Fruit fly (Drosophila melanogaster) whole organism, embryonic: ENCODE results near the gene CG8289.
A peak's percentile ranks its signal among the peaks of the same experiment; 100 is the strongest.

ENCODE experiments used
- Bgb ChIP-seq: fragments of 200-800 bp; sonication (Bioruptor generic); IDR thresholded peaks from 2 replicates; pipeline ENCODE4 v1.3.6; 2022; ENCODE audit warnings: missing biosample characterization, missing genetic modification characterization; ENCODE audit not compliant: partially characterized antibody
- BtbVII ChIP-seq: fragments of 200-800 bp; sonication (Bioruptor generic); optimal IDR thresholded peaks from 3 replicates; lab custom pipeline; 2017; ENCODE audit warnings: missing biosample characterization, mild to moderate bottlenecking, missing genetic modification characterization
- CG10147 ChIP-seq: fragments of 200-800 bp; sonication (Bioruptor generic); optimal IDR thresholded peaks from 2 replicates; lab custom pipeline; 2019; ENCODE audit warnings: missing biosample characterization, mild to moderate bottlenecking, missing genetic modification characterization, moderate library complexity
- CG10267 ChIP-seq: fragments of 200-800 bp; sonication (Bioruptor generic); optimal IDR thresholded peaks from 2 replicates; lab custom pipeline; 2018; ENCODE audit warnings: missing biosample characterization, mild to moderate bottlenecking, missing genetic modification characterization, moderate library complexity
- CG10274 ChIP-seq: fragments of 200-800 bp; sonication (Bioruptor generic); optimal IDR thresholded peaks from 3 replicates; lab custom pipeline; 2017; ENCODE audit warnings: missing biosample characterization, mild to moderate bottlenecking, missing genetic modification characterization
- CG10462 ChIP-seq: fragments of 200-800 bp; sonication (Bioruptor generic); optimal IDR thresholded peaks from 2 replicates; lab custom pipeline; 2016; ENCODE audit warnings: missing biosample characterization, missing genetic modification characterization
- CG11093 ChIP-seq: fragments of 200-800 bp; sonication (Bioruptor generic); IDR thresholded peaks from 3 replicates; pipeline ENCODE4 v1.3.6; 2022; ENCODE audit warnings: missing biosample characterization, missing genetic modification characterization
- CG11504 ChIP-seq: fragments of 200-800 bp; sonication (Bioruptor generic); optimal IDR thresholded peaks from 3 replicates; lab custom pipeline; 2019; ENCODE audit warnings: missing biosample characterization, mild to moderate bottlenecking, missing genetic modification characterization, moderate library complexity
- CG12299 ChIP-seq: fragments of 200-800 bp; sonication (Bioruptor generic); optimal IDR thresholded peaks from 2 replicates; lab custom pipeline; 2018; ENCODE audit warnings: missing biosample characterization, mild to moderate bottlenecking, missing genetic modification characterization
- CG1233 ChIP-seq: fragments of 200-800 bp; sonication (Bioruptor generic); optimal IDR thresholded peaks from 4 replicates; lab custom pipeline; 2018; ENCODE audit warnings: missing biosample characterization, mild to moderate bottlenecking, missing genetic modification characterization
- CG12391 ChIP-seq: fragments of 200-800 bp; sonication (Bioruptor generic); optimal IDR thresholded peaks from 3 replicates; lab custom pipeline; 2018; ENCODE audit warnings: missing biosample characterization, mild to moderate bottlenecking, missing genetic modification characterization, moderate library complexity
- CG13775 ChIP-seq: fragments of 200-800 bp; sonication (Bioruptor generic); optimal IDR thresholded peaks from 3 replicates; lab custom pipeline; 2017; ENCODE audit warnings: missing biosample characterization, mild to moderate bottlenecking, missing genetic modification characterization
- CG1602 ChIP-seq: fragments of 200-800 bp; sonication (Bioruptor generic); optimal IDR thresholded peaks from 3 replicates; lab custom pipeline; 2016; ENCODE audit warnings: missing biosample characterization, missing genetic modification characterization
- CG16813 ChIP-seq: fragments of 200-800 bp; sonication (Bioruptor generic); IDR thresholded peaks from 3 replicates; pipeline ENCODE4 v1.3.6; 2022; ENCODE audit warnings: missing biosample characterization, missing genetic modification characterization; ENCODE audit not compliant: partially characterized antibody
- CG17912 ChIP-seq: fragments of 200-800 bp; sonication (Bioruptor generic); optimal IDR thresholded peaks from 2 replicates; lab custom pipeline; 2018; ENCODE audit warnings: missing biosample characterization, mild to moderate bottlenecking, missing genetic modification characterization
- CG18011 ChIP-seq: fragments of 200-800 bp; sonication (Bioruptor generic); optimal IDR thresholded peaks from 2 replicates; lab custom pipeline; 2017; ENCODE audit warnings: missing biosample characterization, missing genetic modification characterization, mild to moderate bottlenecking, moderate library complexity, missing genotype
- CG33213 ChIP-seq: fragments of 200-800 bp; sonication (Bioruptor generic); optimal IDR thresholded peaks from 3 replicates; lab custom pipeline; 2016; ENCODE audit warnings: missing biosample characterization, missing genetic modification characterization
- CG4360 ChIP-seq: fragments of 200-800 bp; sonication (Bioruptor generic); IDR thresholded peaks from 2 replicates; pipeline ENCODE4 v1.3.6; 2022; ENCODE audit warnings: missing biosample characterization, missing genetic modification characterization
- CG4854 ChIP-seq: fragments of 200-800 bp; sonication (Bioruptor generic); optimal IDR thresholded peaks from 2 replicates; lab custom pipeline; 2016; ENCODE audit warnings: missing biosample characterization, missing genetic modification characterization, inconsistent platforms
- CG6791 ChIP-seq: fragments of 200-800 bp; sonication (Bioruptor generic); IDR thresholded peaks from 3 replicates; pipeline ENCODE4 v1.3.6; 2022; ENCODE audit warnings: missing biosample characterization, missing genetic modification characterization; ENCODE audit not compliant: partially characterized antibody
- CG7556 ChIP-seq: fragments of 200-800 bp; sonication (Bioruptor generic); optimal IDR thresholded peaks from 2 replicates; lab custom pipeline; 2017; ENCODE audit warnings: missing biosample characterization, mild to moderate bottlenecking, missing genetic modification characterization
- CG7928 ChIP-seq: fragments of 200-800 bp; sonication (Bioruptor generic); optimal IDR thresholded peaks from 2 replicates; lab custom pipeline; 2017; ENCODE audit warnings: missing biosample characterization, mild to moderate bottlenecking, missing genetic modification characterization
- CG7963 ChIP-seq: fragments of 200-800 bp; sonication (Bioruptor generic); IDR thresholded peaks from 3 replicates; pipeline ENCODE4 v1.3.6; 2022; ENCODE audit warnings: missing biosample characterization, missing genetic modification characterization; ENCODE audit not compliant: partially characterized antibody
- CG7987 ChIP-seq: fragments of 200-800 bp; sonication (Bioruptor generic); optimal IDR thresholded peaks from 2 replicates; lab custom pipeline; 2018; ENCODE audit warnings: missing biosample characterization, mild to moderate bottlenecking, missing genetic modification characterization, moderate library complexity
- CG9437 ChIP-seq: fragments of 200-800 bp; sonication (Bioruptor generic); optimal IDR thresholded peaks from 2 replicates; lab custom pipeline; 2018; ENCODE audit warnings: missing biosample characterization, mild to moderate bottlenecking, missing genetic modification characterization
- CG9817 ChIP-seq: fragments of 200-800 bp; sonication (Bioruptor generic); optimal IDR thresholded peaks from 2 replicates; lab custom pipeline; 2018; ENCODE audit warnings: missing biosample characterization, mild to moderate bottlenecking, missing genetic modification characterization, moderate library complexity
- Dbx ChIP-seq: fragments of 200-800 bp; sonication (Bioruptor generic); IDR thresholded peaks from 3 replicates; pipeline ENCODE4 v1.3.6; 2022; ENCODE audit warnings: missing biosample characterization, missing genetic modification characterization
- Dip3 ChIP-seq: fragments of 200-800 bp; sonication (Bioruptor generic); optimal IDR thresholded peaks from 3 replicates; lab custom pipeline; 2016; ENCODE audit warnings: missing biosample characterization, missing genetic modification characterization
- Hmr ChIP-seq: fragments of 200-800 bp; sonication (Bioruptor generic); optimal IDR thresholded peaks from 3 replicates; lab custom pipeline; 2017; ENCODE audit warnings: mild to moderate bottlenecking, missing biosample characterization, missing genetic modification reagents, missing genetic modification characterization
- Hr39 ChIP-seq: fragments of >200 bp; optimal IDR thresholded peaks from 2 replicates; lab custom pipeline; 2017
- MESR4 ChIP-seq: fragments of 200-800 bp; sonication (Bioruptor generic); optimal IDR thresholded peaks from 2 replicates; lab custom pipeline; 2018; ENCODE audit warnings: missing biosample characterization, mild to moderate bottlenecking, missing genetic modification characterization, moderate library complexity
- Max ChIP-seq: fragments of 200-800 bp; sonication (Bioruptor generic); optimal IDR thresholded peaks from 2 replicates; lab custom pipeline; 2016; ENCODE audit warnings: missing biosample characterization, mild to moderate bottlenecking, missing genetic modification characterization
- YL-1 ChIP-seq: fragments of 200-800 bp; sonication (Bioruptor generic); optimal IDR thresholded peaks from 3 replicates; lab custom pipeline; 2017; ENCODE audit warnings: missing biosample characterization, mild to moderate bottlenecking, missing genetic modification characterization
- ase ChIP-seq: fragments of 200-800 bp; sonication (Bioruptor generic); IDR thresholded peaks from 3 replicates; pipeline ENCODE4 v1.3.6; 2022; ENCODE audit warnings: missing biosample characterization, missing genetic modification characterization
- bigmax ChIP-seq: fragments of 200-800 bp; sonication (Bioruptor generic); optimal IDR thresholded peaks from 2 replicates; lab custom pipeline; 2018; ENCODE audit warnings: missing biosample characterization, mild to moderate bottlenecking, missing genetic modification characterization
- cwo ChIP-seq: fragments of 200-800 bp; sonication (Bioruptor generic); optimal IDR thresholded peaks from 3 replicates; lab custom pipeline; 2017; ENCODE audit warnings: missing biosample characterization, missing genetic modification characterization, mild to moderate bottlenecking, moderate library complexity, missing genetic modification reagents
- dpn ChIP-seq, 2 experiments: fragments of 200-800 bp; sonication (Bioruptor generic); optimal IDR thresholded peaks; 3 replicates each; lab custom pipeline; 2016; ENCODE audit warnings: missing biosample characterization in 2 of 2, missing genetic modification characterization in 2 of 2
- inv ChIP-seq: fragments of 200-800 bp; sonication (Bioruptor generic); IDR thresholded peaks from 2 replicates; pipeline ENCODE4 v1.3.6; 2022; ENCODE audit warnings: missing biosample characterization, missing genetic modification characterization; ENCODE audit not compliant: partially characterized antibody
- kni ChIP-seq: fragments of 200-800 bp; sonication (Bioruptor generic); optimal IDR thresholded peaks from 3 replicates; lab custom pipeline; 2017; ENCODE audit warnings: mild to moderate bottlenecking, missing biosample characterization, missing genetic modification reagents, missing genetic modification characterization
- luna ChIP-seq: fragments of 200-800 bp; sonication (Bioruptor generic); optimal IDR thresholded peaks from 2 replicates; lab custom pipeline; 2016; ENCODE audit warnings: missing biosample characterization, missing genetic modification characterization
- nerfin-2 ChIP-seq: fragments of 200-800 bp; sonication (Bioruptor generic); IDR thresholded peaks from 2 replicates; pipeline ENCODE4 v1.3.6; 2022; ENCODE audit warnings: missing biosample characterization, missing genetic modification characterization; ENCODE audit not compliant: partially characterized antibody
- otp ChIP-seq: fragments of 200-800 bp; sonication (Bioruptor generic); IDR thresholded peaks from 3 replicates; pipeline ENCODE4, ENCODE4 v1.3.6; 2022; ENCODE audit warnings: missing biosample characterization, missing genetic modification characterization
- prd ChIP-seq, 3 experiments: fragments of >200 bp in 2 of 3; fragments of 200-800 bp in 1 of 3; sonication (Bioruptor generic) in 1 of 3; optimal IDR thresholded peaks in 2 of 3; IDR thresholded peaks in 1 of 3; 2 replicates in 2 of 3; 3 replicates in 1 of 3; pipeline versions ENCODE4 v1.3.6 to Lab custom; 2017 to 2022; ENCODE audit warnings: missing biosample characterization in 1 of 3, missing genetic modification characterization in 1 of 3
- schlank ChIP-seq: fragments of 200-800 bp; sonication (Bioruptor generic); optimal IDR thresholded peaks from 2 replicates; lab custom pipeline; 2018; ENCODE audit warnings: missing biosample characterization, mild to moderate bottlenecking, missing genetic modification characterization
- tin ChIP-seq: fragments of 200-800 bp; sonication (Bioruptor generic); optimal IDR thresholded peaks from 3 replicates; lab custom pipeline; 2016; ENCODE audit warnings: missing biosample characterization, missing genetic modification characterization
- tll ChIP-seq, 2 experiments: fragments of 200-800 bp in 1 of 2; fragments of >200 bp in 1 of 2; sonication (Bioruptor generic) in 1 of 2; optimal IDR thresholded peaks; 2 replicates each; lab custom pipeline; 2017 to 2019; ENCODE audit warnings: missing biosample characterization in 2 of 2, missing genetic modification characterization in 2 of 2, mild to moderate bottlenecking in 1 of 2, moderate library complexity in 1 of 2
- tna ChIP-seq: fragments of 200-800 bp; sonication (Bioruptor generic); IDR thresholded peaks from 2 replicates; pipeline ENCODE4 v1.3.6; 2022; ENCODE audit warnings: missing biosample characterization, missing genetic modification characterization; ENCODE audit not compliant: partially characterized antibody
- unpg ChIP-seq: fragments of 200-800 bp; sonication (Bioruptor generic); optimal IDR thresholded peaks from 3 replicates; lab custom pipeline; 2018; ENCODE audit warnings: missing biosample characterization, mild to moderate bottlenecking, missing genetic modification characterization, moderate library complexity
- vnd ChIP-seq: fragments of 200-800 bp; sonication (Bioruptor generic); IDR thresholded peaks from 3 replicates; pipeline ENCODE4 v1.3.6; 2022; ENCODE audit warnings: missing biosample characterization, missing genetic modification characterization; ENCODE audit not compliant: partially characterized antibody

The CG8289 gene

DNA sequence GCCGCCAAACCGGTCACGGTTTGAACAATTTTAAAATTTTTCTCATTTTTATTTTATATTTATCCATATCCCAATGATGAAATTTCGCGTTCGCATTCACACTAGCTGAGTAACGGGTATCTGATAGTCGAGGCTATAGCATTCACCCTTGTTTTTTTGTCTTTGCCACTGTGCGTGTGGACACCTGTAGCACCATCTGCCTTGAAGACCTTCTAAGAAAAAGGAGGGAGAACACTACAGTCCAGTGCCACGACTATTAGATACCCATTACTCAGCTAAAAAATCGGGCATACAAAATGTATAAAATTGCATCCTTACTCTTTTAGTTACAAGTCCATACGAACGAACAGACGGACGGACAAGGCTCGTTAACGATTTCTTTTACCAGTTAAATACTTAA, 13.7 kb downstream of the CG8289 start (continued):
- TF ChIP-seq vnd (GFP tag; lab: Robert Waterston, UW) (0 out of 3 replicates have a peak, but pooled peaks have one; percentile 22), CG33213 (GFP tag; lab: Kevin White, UChicago) (no peak), CG18011 (GFP tag; lab: Kevin White, UChicago) (no peak), CG11093 (GFP tag; lab: Robert Waterston, UW) (no peak), CG10147 (GFP tag; lab: Kevin White, UChicago) (no peak), unpg (no peak), Dbx (GFP tag; lab: Robert Waterston, UW) (no peak), CG1233 (GFP tag; lab: Kevin White, UChicago) (no peak), CG10267 (tag; lab: Kevin White, UChicago) (no peak), Dip3 (no peak), tin (no peak), CG7556 (no peak), CG10462 (no peak), dpn (GFP tag; optimal IDR thresholded peaks at IDR 0.05; lab: Kevin White, UChicago) (no peak), CG4854 (GFP tag; lab: Kevin White, UChicago) (no peak), schlank (tag; lab: Kevin White, UChicago) (no peak), tna (GFP tag; lab: Robert Waterston, UW) (peak; percentile 29; the same call in 1 of the 2 replicates), Bgb (GFP tag; lab: Robert Waterston, UW) (0 out of 2 replicates have a peak, but pooled peaks have one; percentile 7), CG6791 (peak; percentile 49; the same call in 1 of the 3 replicates), otp (GFP tag; lab: Robert Waterston, UW) (no peak), CG7987 (no peak), CG11504 (tag; lab: Kevin White, UChicago) (no peak), CG16813 (GFP tag; lab: Robert Waterston, UW) (peak; percentile 51), YL-1 (GFP tag; lab: Kevin White, UChicago) (no peak), cwo (GFP tag; lab: Kevin White, UChicago) (no peak), CG1602 (no peak), ase (GFP tag; lab: Robert Waterston, UW) (no peak), CG12299 (tag; lab: Kevin White, UChicago) (no peak), MESR4 (GFP tag; lab: Kevin White, UChicago) (no peak), bigmax (no peak), BtbVII (no peak), CG10274 (GFP tag; lab: Kevin White, UChicago) (no peak), inv (GFP tag; lab: Robert Waterston, UW) (no peak), CG12391 (tag; lab: Kevin White, UChicago) (no peak), prd (optimal IDR thresholded peaks at IDR 0.05; lab: Kevin White, UChicago) (no peak), prd (GFP tag; IDR thresholded peaks at IDR 0.05; lab: Robert Waterston, UW) (no peak), CG4360 (GFP tag; lab: Robert Waterston, UW) (no peak), nerfin-2 (GFP tag; lab: Robert Waterston, UW) (peak; percentile 48; the same call in 1 of the 2 replicates), Max (GFP tag; lab: Kevin White, UChicago) (no peak), CG9437 (GFP tag; lab: Kevin White, UChicago) (no peak), CG9817 (no peak), luna (GFP tag; lab: Kevin White, UChicago) (no peak), CG13775 (GFP tag; lab: Kevin White, UChicago) (no peak), tll (GFP tag; optimal IDR thresholded peaks at IDR 0.05; lab: Kevin White, UChicago) (no peak), CG7928 (GFP tag; lab: Kevin White, UChicago) (no peak), CG7963 (GFP tag; lab: Robert Waterston, UW) (peak; percentile 37; the same call in 1 of the 3 replicates), kni (no peak), Hmr (GFP tag; lab: Kevin White, UChicago) (no peak), CG17912 (GFP tag; lab: Kevin White, UChicago) (no peak), Hr39 (lab: Kevin White, UChicago) (no peak)
